Worm (Caenorhabditis elegans): ENCODE data around the gene ooc-3.

Gene ooc-3

DNA sequence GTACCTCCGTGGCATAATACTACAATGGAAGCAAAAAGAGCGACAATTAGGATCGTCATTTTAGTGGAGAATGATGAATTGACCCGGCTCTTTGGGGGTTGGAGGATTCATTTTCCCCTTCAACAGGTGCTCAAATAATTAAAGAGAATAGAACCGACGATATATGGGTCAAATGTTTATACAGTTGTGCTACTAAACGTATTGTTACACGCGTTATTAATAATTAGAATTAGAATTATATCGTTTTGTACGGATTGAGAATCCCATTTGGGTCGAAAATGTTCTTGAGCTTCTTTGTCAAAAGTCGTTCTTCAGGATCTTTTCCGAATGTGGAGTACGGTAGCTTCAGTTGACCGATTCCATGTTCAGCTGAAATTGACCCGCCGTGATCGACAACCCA lies 43.6 kb upstream of the ooc-3 start, which contains the start of gene Y62F5A.9:
Gene Y62F5A.9 (minus strand): TSS at position 101 of the 400 bp plus-strand sequence.
- no peak for TF ChIP-seq blmp-1 (tag; optimal IDR thresholded peaks at IDR 0.05; ENCODE audit: insufficient read depth)
- TF ChIP-seq unc-39 (tag; optimal IDR thresholded peaks at IDR 0.05), result no peak
- TF ChIP-seq crh-2 (tag; optimal IDR thresholded peaks at IDR 0.05), result no peak
- TF ChIP-seq ztf-11 (tag; optimal IDR thresholded peaks at IDR 0.05), result no peak
- no peak for TF ChIP-seq nhr-129 (tag; optimal IDR thresholded peaks at IDR 0.05)
- TF ChIP-seq nhr-12 (tag; optimal IDR thresholded peaks at IDR 0.05), result no peak
- no peak for TF ChIP-seq gmeb-1 (tag; optimal IDR thresholded peaks at IDR 0.05)
- no peak for TF ChIP-seq skn-1 (tag; optimal IDR thresholded peaks at IDR 0.05)
- no peak for TF ChIP-seq R02D3.7 (tag; optimal IDR thresholded peaks at IDR 0.05)
- no peak for TF ChIP-seq lsy-2 (tag; optimal IDR thresholded peaks at IDR 0.05)
- TF ChIP-seq unc-62 (GFP tag; optimal IDR thresholded peaks at IDR 0.05), result no peak

ce11 chrII:11537606-11538016 lies 42.5 kb upstream of the ooc-3 start:
- TF ChIP-seq alr-1 (tag; optimal IDR thresholded peaks at IDR 0.05) (no peak), lin-13 (GFP tag; optimal IDR thresholded peaks at IDR 0.05) (no peak), egl-27 (tag; optimal IDR thresholded peaks at IDR 0.05) (no peak), Y55F3AM.14 (GFP tag; optimal IDR thresholded peaks at IDR 0.05) (no peak), C34F6.9 (tag; optimal IDR thresholded peaks at IDR 0.05) (no peak), ZK546.5 (tag; optimal IDR thresholded peaks at IDR 0.05) (no peak), sma-9 (GFP tag; optimal IDR thresholded peaks at IDR 0.05) (no peak), sma-9 (tag; optimal IDR thresholded peaks at IDR 0.05) (no peak), dmd-4 (tag; optimal IDR thresholded peaks at IDR 0.05) (no peak), ztf-1 (GFP tag; conservative IDR thresholded peaks at IDR 0.05) (no peak)

DNA sequence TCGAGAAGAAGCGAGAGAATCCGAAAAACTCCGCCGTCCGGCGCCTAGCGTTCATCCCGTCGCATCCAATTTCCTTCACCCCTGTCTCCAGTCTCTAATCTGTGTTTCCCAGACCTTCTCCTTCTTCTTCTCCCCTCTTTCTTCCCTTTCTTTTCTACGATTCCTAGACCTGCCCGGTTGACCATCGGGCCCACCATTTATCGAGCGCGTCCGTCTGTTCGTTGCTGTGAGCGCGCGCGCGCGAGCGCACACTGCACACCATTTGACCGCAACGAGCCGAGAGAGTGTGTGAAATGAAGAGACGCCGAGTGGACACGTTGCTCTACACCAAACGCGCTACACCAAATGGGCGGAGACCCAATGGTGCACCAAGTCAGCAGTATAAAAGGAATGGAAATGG lies 42.0 kb upstream of the ooc-3 start:
- TF ChIP-seq ceh-16 (tag; optimal IDR thresholded peaks at IDR 0.05) (no peak), egl-27 (tag; optimal IDR thresholded peaks at IDR 0.05) (no peak), R02D3.7 (tag; optimal IDR thresholded peaks at IDR 0.05) (no peak), gmeb-1 (tag; optimal IDR thresholded peaks at IDR 0.05) (no peak), F13H6.1 (tag; optimal IDR thresholded peaks at IDR 0.05) (no peak), elt-3 (tag; optimal IDR thresholded peaks at IDR 0.05) (no peak), lin-11 (tag; optimal IDR thresholded peaks at IDR 0.05) (no peak), blmp-1 (tag; optimal IDR thresholded peaks at IDR 0.05; ENCODE audit: insufficient read depth) (no peak), nhr-25 (tag; optimal IDR thresholded peaks at IDR 0.05) (no peak), nhr-12 (tag; optimal IDR thresholded peaks at IDR 0.05) (no peak), Y55F3AM.14 (GFP tag; optimal IDR thresholded peaks at IDR 0.05) (no peak), nhr-11 (tag; optimal IDR thresholded peaks at IDR 0.05) (no peak), snpc-4 (tag; optimal IDR thresholded peaks at IDR 0.05) (no peak), lsy-2 (tag; optimal IDR thresholded peaks at IDR 0.05) (no peak), ZK546.5 (tag; optimal IDR thresholded peaks at IDR 0.05) (no peak), nhr-129 (tag; optimal IDR thresholded peaks at IDR 0.05) (no peak), nhr-21 (tag; optimal IDR thresholded peaks at IDR 0.05) (no peak), unc-39 (tag; optimal IDR thresholded peaks at IDR 0.05) (no peak), nhr-10 (tag; optimal IDR thresholded peaks at IDR 0.05) (no peak), nhr-237 (tag; optimal IDR thresholded peaks at IDR 0.05) (no peak)

ce11 chrII:11536505-11536904 lies 41.4 kb upstream of the ooc-3 start:
- TF ChIP-seq aly-2 (tag; optimal IDR thresholded peaks at IDR 0.05) (no peak), unc-62 (GFP tag; optimal IDR thresholded peaks at IDR 0.05) (no peak), F13H6.1 (tag; optimal IDR thresholded peaks at IDR 0.05) (no peak), blmp-1 (tag; optimal IDR thresholded peaks at IDR 0.05; ENCODE audit: insufficient read depth) (no peak), gmeb-1 (tag; optimal IDR thresholded peaks at IDR 0.05) (no peak), ztf-4 (tag; optimal IDR thresholded peaks at IDR 0.05) (no peak), ceh-82 (tag; optimal IDR thresholded peaks at IDR 0.05) (no peak), mab-5 (tag; optimal IDR thresholded peaks at IDR 0.05) (no peak), alr-1 (tag; optimal IDR thresholded peaks at IDR 0.05) (no peak)

DNA sequence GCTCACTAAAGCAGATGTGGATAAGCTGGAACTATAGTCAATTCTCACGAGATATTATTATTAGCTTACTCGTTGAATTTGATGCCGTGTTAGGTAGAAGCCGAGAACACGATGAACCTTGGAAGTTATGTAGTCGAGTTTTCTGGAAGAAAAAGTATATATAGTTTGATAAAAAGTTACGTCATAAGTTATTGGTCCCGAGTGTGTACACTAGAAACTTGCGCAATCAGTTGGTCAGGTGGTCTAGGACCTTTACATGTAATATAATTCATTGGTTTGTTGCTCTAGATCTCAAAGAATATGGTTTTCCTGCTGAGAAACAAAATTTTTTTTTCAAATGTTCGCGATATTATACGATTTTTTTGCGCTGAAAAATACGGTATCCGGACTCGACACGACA lies 40.8 kb upstream of the ooc-3 start:
- TF ChIP-seq blmp-1 (tag; optimal IDR thresholded peaks at IDR 0.05; ENCODE audit: insufficient read depth) (no peak), mbf-1 (tag; optimal IDR thresholded peaks at IDR 0.05) (no peak), ZK546.5 (tag; optimal IDR thresholded peaks at IDR 0.05) (no peak), alr-1 (tag; optimal IDR thresholded peaks at IDR 0.05) (no peak), elt-3 (tag; optimal IDR thresholded peaks at IDR 0.05) (no peak), sma-3 (GFP tag; optimal IDR thresholded peaks at IDR 0.05) (no peak), nhr-77 (tag; optimal IDR thresholded peaks at IDR 0.05) (no peak)

Data from whole organism, L2 larva.